Fruit fly (Drosophila melanogaster): ENCODE results near the gene CG1233.

DNA sequence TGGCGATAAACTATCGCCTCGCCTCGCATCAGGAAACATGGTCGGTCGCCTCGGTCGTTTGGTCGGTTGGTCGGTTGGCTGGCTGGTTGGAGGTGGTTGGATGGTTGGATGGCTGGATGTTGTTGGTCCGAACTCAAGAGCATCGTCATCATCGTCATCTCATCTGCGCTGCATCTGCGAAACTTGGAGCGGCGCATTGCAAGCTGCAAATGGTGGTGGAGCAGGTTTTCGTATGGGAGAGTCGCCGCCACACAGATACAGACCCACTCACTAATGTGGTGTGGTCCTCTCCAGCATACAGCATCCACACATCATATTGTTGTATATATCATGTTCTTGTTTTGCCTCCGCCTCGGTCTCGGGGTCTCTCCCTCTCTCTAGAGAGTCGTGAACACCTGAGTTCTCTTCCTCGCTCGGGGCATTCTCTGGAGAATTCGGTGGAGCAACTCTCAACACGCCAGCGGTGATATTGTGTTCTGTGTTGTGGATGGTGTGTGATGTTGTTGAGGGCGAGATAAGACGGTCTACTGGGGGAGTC lies 31.4 kb downstream of the CG1233 start, which contains the start of gene trh:
- TF ChIP-seq bab1 (GFP tag; optimal IDR thresholded peaks at IDR 0.05) (no peak), CG11617 (GFP tag; optimal IDR thresholded peaks at IDR 0.05) (no peak), cnc (optimal IDR thresholded peaks at IDR 0.05) (no peak)
